Worm (Caenorhabditis elegans) whole organism, L1 larva: ENCODE data around the gene srp-6.

ENCODE experiments used
- F16B12.6 ChIP-seq: fragments of 150-350 bp; optimal IDR thresholded peaks from 2 replicates; lab custom pipeline; 2014; ENCODE audit warnings: missing biosample characterization, missing genetic modification characterization
- aly-2 ChIP-seq: fragments of 150-350 bp; optimal IDR thresholded peaks from 2 replicates; lab custom pipeline; 2014; ENCODE audit warnings: missing biosample characterization, missing genetic modification characterization
- ama-1 ChIP-seq: fragments of 150-350 bp; optimal IDR thresholded peaks from 2 replicates; lab custom pipeline; 2014
- elt-3 ChIP-seq, 6 experiments: fragments of 150-350 bp in 1 of 6; sonication (generic microtip); optimal IDR thresholded peaks; 2 replicates each; lab custom pipeline; 2017 to 2018; ENCODE audit warnings: missing biosample characterization in 6 of 6, missing genetic modification characterization in 6 of 6, inconsistent platforms in 1 of 6
- ets-5 ChIP-seq: fragments of 200-800 bp; sonication (Bioruptor generic); IDR thresholded peaks from 2 replicates; pipeline ENCODE4 v1.3.6; 2022; ENCODE audit warnings: missing genetic modification characterization, missing compliant biosample characterization
- fkh-10 ChIP-seq: sonication (generic microtip); optimal IDR thresholded peaks from 2 replicates; lab custom pipeline; 2017; ENCODE audit warnings: missing biosample characterization, missing genetic modification reagents, missing genetic modification characterization
- fos-1 ChIP-seq: fragments of 150-350 bp; optimal IDR thresholded peaks from 2 replicates; lab custom pipeline; 2014; ENCODE audit warnings: missing biosample characterization, missing genetic modification characterization
- jun-1 ChIP-seq: fragments of 150-350 bp; optimal IDR thresholded peaks from 2 replicates; lab custom pipeline; 2014; ENCODE audit warnings: missing biosample characterization, missing genetic modification reagents, missing genetic modification characterization
- nhr-237 ChIP-seq: fragments of 150-350 bp; optimal IDR thresholded peaks from 2 replicates; lab custom pipeline; 2014; ENCODE audit warnings: missing biosample characterization, missing genetic modification characterization
- nhr-77 ChIP-seq: fragments of 150-350 bp; optimal IDR thresholded peaks from 2 replicates; lab custom pipeline; 2014; ENCODE audit warnings: missing biosample characterization, missing genetic modification characterization
- nhr-84 ChIP-seq: sonication (generic microtip); optimal IDR thresholded peaks from 2 replicates; lab custom pipeline; 2017; ENCODE audit warnings: missing biosample characterization, missing genetic modification characterization
- nhr-90 ChIP-seq: sonication (generic microtip); optimal IDR thresholded peaks from 2 replicates; lab custom pipeline; 2016; ENCODE audit warnings: mild to moderate bottlenecking, missing genetic modification characterization, missing compliant biosample characterization; ENCODE audit not compliant: poor library complexity
- tbx-2 ChIP-seq: sonication (generic microtip); optimal IDR thresholded peaks from 2 replicates; lab custom pipeline; 2016; ENCODE audit warnings: missing genetic modification characterization, missing compliant biosample characterization
- unc-30 ChIP-seq: sonication (generic microtip); optimal IDR thresholded peaks from 2 replicates; lab custom pipeline; 2017; ENCODE audit warnings: missing biosample characterization, missing genetic modification characterization

- TF ChIP-seq nhr-90 (no peak), tbx-2 (tag; lab: Kevin White, UChicago) (no peak), aly-2 (tag; lab: Kevin White, UChicago) (no peak), ets-5 (GFP tag; lab: Robert Waterston, UW) (no peak), jun-1 (tag; lab: Kevin White, UChicago) (no peak), nhr-77 (tag; lab: Kevin White, UChicago) (no peak), ama-1 (lab: Kevin White, UChicago) (no peak), nhr-237 (no peak), nhr-84 (tag; lab: Kevin White, UChicago) (no peak), fkh-10 (GFP tag; lab: Kevin White, UChicago) (no peak), F16B12.6 (tag; lab: Kevin White, UChicago) (no peak), unc-30 (tag; lab: Kevin White, UChicago) (no peak), fos-1 (tag; lab: Kevin White, UChicago) (no peak), elt-3 (tag; optimal IDR thresholded peaks at IDR 0.05; lab: Kevin White, UChicago) (no peak)
Observed at ce11 chrV:7361673-7362072, 24.2 kb downstream of the srp-6 start, which contains the start of gene cyp-35A1.
